Fruit fly (Drosophila melanogaster) whole organism, prepupa: ENCODE results near the gene CG46468.

Experiments
- CG10631 ChIP-seq: fragments of 200-800 bp; sonication (Bioruptor generic); optimal IDR thresholded peaks from 2 replicates; lab custom pipeline; 2016; ENCODE audit warnings: missing biosample characterization, missing genetic modification characterization
- CG16779 ChIP-seq: fragments of 200-800 bp; sonication (Bioruptor generic); optimal IDR thresholded peaks from 3 replicates; lab custom pipeline; 2017; ENCODE audit warnings: missing biosample characterization, mild to moderate bottlenecking, missing genetic modification characterization
- CG34406 ChIP-seq: fragments of 200-800 bp; sonication (Bioruptor generic); optimal IDR thresholded peaks from 3 replicates; lab custom pipeline; 2016; ENCODE audit warnings: missing biosample characterization, missing genetic modification characterization
- Ets21C ChIP-seq: fragments of 200-800 bp; sonication (Bioruptor generic); optimal IDR thresholded peaks from 3 replicates; lab custom pipeline; 2016; ENCODE audit warnings: missing biosample characterization, missing genetic modification characterization
- Lpt ChIP-seq: fragments of 200-800 bp; sonication (Bioruptor generic); optimal IDR thresholded peaks from 3 replicates; lab custom pipeline; 2016; ENCODE audit warnings: missing biosample characterization, missing genetic modification characterization
- Smox ChIP-seq: fragments of 200-800 bp; sonication (Bioruptor generic); optimal IDR thresholded peaks from 3 replicates; lab custom pipeline; 2016; ENCODE audit warnings: missing biosample characterization, missing genetic modification characterization
- net ChIP-seq: fragments of 200-800 bp; sonication (Bioruptor generic); optimal IDR thresholded peaks from 3 replicates; lab custom pipeline; 2016; ENCODE audit warnings: missing biosample characterization, missing genetic modification characterization

- TF ChIP-seq Lpt (GFP tag; lab: Kevin White, UChicago) (no peak), net (no peak), CG34406 (GFP tag; lab: Kevin White, UChicago) (no peak), CG16779 (tag; lab: Kevin White, UChicago) (no peak), CG10631 (GFP tag; lab: Kevin White, UChicago) (no peak), Ets21C (GFP tag; lab: Kevin White, UChicago) (no peak), Smox (GFP tag; lab: Kevin White, UChicago) (no peak)
These were observed 62.3 kb downstream of the CG46468 start for dm6 chr2L:9502786-9503443.
